Worm (Caenorhabditis elegans): ENCODE data around the gene F28B4.1.

DNA sequence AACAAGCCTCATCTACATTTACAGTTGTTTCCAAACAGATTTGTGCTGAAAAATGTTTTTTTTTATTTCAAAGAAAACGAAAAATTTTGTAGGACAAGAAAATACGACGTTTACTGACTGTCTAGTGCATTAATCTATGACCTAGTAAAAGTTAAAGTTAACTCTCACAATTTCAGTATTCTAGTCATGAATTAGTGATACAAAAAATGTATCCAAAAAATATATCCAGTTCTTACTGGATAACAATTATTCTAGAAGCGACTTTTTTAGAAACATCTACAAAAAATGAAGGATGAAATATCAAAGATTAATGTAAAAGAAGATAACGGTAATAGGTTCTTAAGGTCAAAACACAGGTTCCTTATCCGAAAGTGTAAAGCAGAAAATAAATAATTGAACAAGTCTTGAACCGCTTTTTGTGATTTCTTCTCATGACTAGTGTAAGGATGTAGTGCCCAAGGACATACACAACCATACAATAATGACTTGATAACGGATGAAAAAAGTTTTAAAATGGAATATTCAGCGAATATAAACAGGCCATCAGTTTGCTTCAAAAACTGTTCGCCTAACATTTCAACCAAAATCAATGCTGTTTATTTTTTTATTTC lies 45.7 kb downstream of the F28B4.1 start, which contains the start of gene pqn-37:
- TF ChIP-seq skn-1 (tag; optimal IDR thresholded peaks at IDR 0.05): no peak
- TF ChIP-seq nhr-237 (tag; optimal IDR thresholded peaks at IDR 0.05): no peak
- no peak for TF ChIP-seq F37D6.2 (tag; optimal IDR thresholded peaks at IDR 0.05)
- TF ChIP-seq lin-29 (GFP tag; IDR thresholded peaks at IDR 0.05): no peak
- TF ChIP-seq ceh-82 (tag; optimal IDR thresholded peaks at IDR 0.05): no peak
- TF ChIP-seq hlh-30 (tag; optimal IDR thresholded peaks at IDR 0.05; ENCODE audit: insufficient read depth): no peak
- TF ChIP-seq pqm-1 (tag; optimal IDR thresholded peaks at IDR 0.05): no peak
